Fruit fly (Drosophila melanogaster): ENCODE results near the gene gammaSnap2.

Gene gammaSnap2

DNA sequence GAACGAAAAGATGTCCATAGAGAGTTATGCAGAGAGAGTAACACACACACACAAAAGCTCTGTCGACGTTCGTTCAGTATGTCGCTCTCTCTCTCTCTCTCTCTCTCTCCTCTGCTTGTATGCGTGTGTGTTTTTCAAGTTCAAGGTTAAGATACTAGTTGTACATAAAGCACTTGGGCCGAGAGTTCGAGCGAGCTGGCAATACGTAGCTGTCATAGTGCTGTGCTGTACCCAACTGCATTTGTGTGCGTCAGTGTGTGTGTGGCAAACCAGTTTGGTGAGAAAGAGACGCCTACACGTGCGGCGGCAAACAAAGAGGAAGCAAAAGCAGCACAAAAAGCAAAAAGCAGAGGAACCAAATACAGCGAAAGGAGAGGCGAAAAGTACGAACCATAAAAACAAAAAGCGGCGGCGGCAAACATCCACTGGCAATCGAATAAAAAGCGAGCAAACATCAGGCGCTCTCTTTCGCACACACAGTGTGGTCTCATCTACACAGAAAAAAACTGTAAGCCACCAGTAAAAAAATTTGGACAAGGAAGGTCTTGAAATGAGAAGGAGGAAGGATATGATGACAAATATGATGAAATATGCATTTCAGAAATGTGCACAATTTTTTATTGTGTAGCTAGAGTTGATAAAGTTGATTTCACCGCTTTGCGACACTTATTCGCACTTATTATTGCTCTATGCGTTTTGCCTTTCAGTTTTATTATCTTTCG is 33.8 kb downstream of the gammaSnap2 start (continued):
- peak; percentile 45; the same call in 1 of the 2 replicates for TF ChIP-seq CG7372 (GFP tag; IDR thresholded peaks at IDR 0.05)
- TF ChIP-seq danr (GFP tag; IDR thresholded peaks at IDR 0.05): 0 out of 2 replicates have a peak, but pooled peaks have one; percentile 9
- TF ChIP-seq CG13775 (GFP tag; optimal IDR thresholded peaks at IDR 0.05): peak; percentile 49
- peak; percentile 77 for TF ChIP-seq CG18599 (GFP tag; optimal IDR thresholded peaks at IDR 0.05)
- TF ChIP-seq dpn (GFP tag; optimal IDR thresholded peaks at IDR 0.05): peak; percentile 71 to 82
- TF ChIP-seq emc (GFP tag; optimal IDR thresholded peaks at IDR 0.05): peak; percentile 41
- TF ChIP-seq Dref (GFP tag; IDR thresholded peaks at IDR 0.05): no peak
- TF ChIP-seq pnt (GFP tag; optimal IDR thresholded peaks at IDR 0.05): peak; percentile 66
- TF ChIP-seq dysf (GFP tag; IDR thresholded peaks at IDR 0.05): peak; percentile 80
- TF ChIP-seq HLH4C (GFP tag; IDR thresholded peaks at IDR 0.05; ENCODE audit: partially characterized antibody): no peak
- TF ChIP-seq zen2 (GFP tag; IDR thresholded peaks at IDR 0.05; ENCODE audit: partially characterized antibody): 0 out of 3 replicates have a peak, but pooled peaks have one; percentile 11
- peak; percentile 12 for TF ChIP-seq CG17829 (tag; optimal IDR thresholded peaks at IDR 0.05)
- TF ChIP-seq GATAe (GFP tag; conservative IDR thresholded peaks at IDR 0.05): 0 out of 2 replicates have a peak, but pooled peaks have one; percentile 8
- peak; percentile 72 for TF ChIP-seq CG33213 (GFP tag; optimal IDR thresholded peaks at IDR 0.05)
- TF ChIP-seq gro (GFP tag; optimal IDR thresholded peaks at IDR 0.05): peak; percentile 80
- peak; percentile 81 for TF ChIP-seq CG32532 (GFP tag; IDR thresholded peaks at IDR 0.05)
- TF ChIP-seq Poxn (GFP tag; IDR thresholded peaks at IDR 0.05): no peak
- no peak for TF ChIP-seq fd102C (GFP tag; optimal IDR thresholded peaks at IDR 0.05)
- peak; percentile 8 for TF ChIP-seq NC2β (GFP tag; optimal IDR thresholded peaks at IDR 0.05)
- TF ChIP-seq CG6765 (GFP tag; optimal IDR thresholded peaks at IDR 0.05): no peak
- peak in 1 of 2 experiments; percentile 96 for TF ChIP-seq Eip74EF (GFP tag; optimal IDR thresholded peaks at IDR 0.05)
- TF ChIP-seq CG7556 (GFP tag; optimal IDR thresholded peaks at IDR 0.05): peak; percentile 48
- TF ChIP-seq CG9609 (GFP tag; optimal IDR thresholded peaks at IDR 0.05): peak; percentile 67
- peak; percentile 28 for TF ChIP-seq Fer1 (GFP tag; optimal IDR thresholded peaks at IDR 0.05)
- TF ChIP-seq CG3163 (GFP tag; optimal IDR thresholded peaks at IDR 0.05): peak; percentile 28
- TF ChIP-seq CG13424 (tag; optimal IDR thresholded peaks at IDR 0.05): peak; percentile 22
- peak; percentile 16; the same call in 1 of the 3 replicates for TF ChIP-seq gce (GFP tag; IDR thresholded peaks at IDR 0.05)
- TF ChIP-seq Sin3A (optimal IDR thresholded peaks at IDR 0.05): no peak
- no peak for TF ChIP-seq YL-1 (GFP tag; optimal IDR thresholded peaks at IDR 0.05)
- peak; percentile 45 for TF ChIP-seq CG4854 (GFP tag; optimal IDR thresholded peaks at IDR 0.05)
- peak; percentile 43 for TF ChIP-seq Deaf1 (tag; optimal IDR thresholded peaks at IDR 0.05)
- TF ChIP-seq CG8924 (tag; optimal IDR thresholded peaks at IDR 0.05): peak; percentile 35
- peak; percentile 53; the same call in 1 of the 2 replicates for TF ChIP-seq CG11696 (GFP tag; IDR thresholded peaks at IDR 0.05)
- no peak for TF ChIP-seq Vsx1 (GFP tag; optimal IDR thresholded peaks at IDR 0.05)
- TF ChIP-seq CG31388 (GFP tag; optimal IDR thresholded peaks at IDR 0.05): no peak
- TF ChIP-seq PHDP (tag; optimal IDR thresholded peaks at IDR 0.05): peak; percentile 44
- TF ChIP-seq vvl (GFP tag; IDR thresholded peaks at IDR 0.05): peak; percentile 78
- no peak for TF ChIP-seq h (optimal IDR thresholded peaks at IDR 0.05)
- TF ChIP-seq CG34224 (GFP tag; IDR thresholded peaks at IDR 0.05; ENCODE audit: partially characterized antibody): no peak
- peak; percentile 65 for TF ChIP-seq tin (GFP tag; optimal IDR thresholded peaks at IDR 0.05)
- TF ChIP-seq bsh (GFP tag; optimal IDR thresholded peaks at IDR 0.05): peak; percentile 59 to 78
- no peak for TF ChIP-seq en (GFP tag; optimal IDR thresholded peaks at IDR 0.05)
- TF ChIP-seq cad (GFP tag; optimal IDR thresholded peaks at IDR 0.05): no peak
- peak; percentile 58 for TF ChIP-seq NK7.1 (GFP tag; optimal IDR thresholded peaks at IDR 0.05)
- peak; percentile 38 for TF ChIP-seq trh (GFP tag; optimal IDR thresholded peaks at IDR 0.05)
- TF ChIP-seq dan (GFP tag; IDR thresholded peaks at IDR 0.05): no peak
- TF ChIP-seq gsb-n (tag; optimal IDR thresholded peaks at IDR 0.05): no peak
- peak; percentile 41 for TF ChIP-seq p53 (GFP tag; optimal IDR thresholded peaks at IDR 0.05)
- TF ChIP-seq chn (GFP tag; optimal IDR thresholded peaks at IDR 0.05): peak; percentile 52
- TF ChIP-seq twi (tag; optimal IDR thresholded peaks at IDR 0.05): no peak

Measured in whole organism, embryonic.